Worm (Caenorhabditis elegans): Measurements from ENCODE around the gene ifta-1.

Gene ifta-1

ce11 chrX:5557966-5558365, 5.4 kb upstream of the ifta-1 start, which contains the start of gene C38C5.1:
C38C5.1 (plus strand) TSS chrX:5558055.
- TF ChIP-seq efl-1 (optimal IDR thresholded peaks at IDR 0.05) (no peak), efl-1 (GFP tag; optimal IDR thresholded peaks at IDR 0.05 in 1 of 2) (no peak), dsc-1 (tag; optimal IDR thresholded peaks at IDR 0.05) (peak; percentile 12)

- no peak for TF ChIP-seq vab-15 (tag; optimal IDR thresholded peaks at IDR 0.05)
- no peak for TF ChIP-seq rnt-1 (tag; optimal IDR thresholded peaks at IDR 0.05)
- TF ChIP-seq nhr-12 (tag; optimal IDR thresholded peaks at IDR 0.05) = no peak
- no peak for TF ChIP-seq lin-39 (tag; optimal IDR thresholded peaks at IDR 0.05)
- TF ChIP-seq pax-3 (tag; optimal IDR thresholded peaks at IDR 0.05) = peak; percentile 48
- no peak for TF ChIP-seq C04F5.9 (tag; optimal IDR thresholded peaks at IDR 0.05)
- TF ChIP-seq unc-62 (GFP tag; optimal IDR thresholded peaks at IDR 0.05) = no peak
- no peak for TF ChIP-seq skn-1 (tag; optimal IDR thresholded peaks at IDR 0.05)
- no peak for TF ChIP-seq nhr-90 (tag; optimal IDR thresholded peaks at IDR 0.05; ENCODE audit: poor library complexity)
- TF ChIP-seq nhr-237 (tag; optimal IDR thresholded peaks at IDR 0.05) = no peak
- peak; percentile 41 for TF ChIP-seq egl-13 (tag; optimal IDR thresholded peaks at IDR 0.05)
- no peak for TF ChIP-seq C34B4.2 (tag; optimal IDR thresholded peaks at IDR 0.05)
- TF ChIP-seq dsc-1 (tag; optimal IDR thresholded peaks at IDR 0.05) = peak; percentile 82
- no peak for TF ChIP-seq ama-1 (optimal IDR thresholded peaks at IDR 0.05)
- no peak for TF ChIP-seq ceh-88 (GFP tag; IDR thresholded peaks at IDR 0.05)
- TF ChIP-seq fkh-8 (tag; optimal IDR thresholded peaks at IDR 0.05) = peak; percentile 70
- peak; percentile 67 for TF ChIP-seq sox-4 (tag; optimal IDR thresholded peaks at IDR 0.05)
- no peak for TF ChIP-seq C16A3.4 (tag; optimal IDR thresholded peaks at IDR 0.05)
- no peak for TF ChIP-seq ztf-4 (tag; optimal IDR thresholded peaks at IDR 0.05)
- no peak for TF ChIP-seq xbp-1 (tag; optimal IDR thresholded peaks at IDR 0.05)
- no peak for TF ChIP-seq egl-27 (tag; optimal IDR thresholded peaks at IDR 0.05)
- TF ChIP-seq ceh-8 (GFP tag; optimal IDR thresholded peaks at IDR 0.05) = no peak
- peak; percentile 38 for TF ChIP-seq nhr-71 (tag; optimal IDR thresholded peaks at IDR 0.05)
- no peak for TF ChIP-seq grh-1 (GFP tag; IDR thresholded peaks at IDR 0.05)
- TF ChIP-seq aly-2 (tag; optimal IDR thresholded peaks at IDR 0.05) = no peak
- no peak for TF ChIP-seq snpc-4 (tag; optimal IDR thresholded peaks at IDR 0.05)
- TF ChIP-seq nhr-47 (tag; optimal IDR thresholded peaks at IDR 0.05) = peak; percentile 13
Observed at ce11 chrX:5555055-5555629, 2.6 kb upstream of the ifta-1 start.

ce11 chrX:5547828-5548227, 4.7 kb downstream of the ifta-1 start:
- TF ChIP-seq nhr-19 (GFP tag; conservative IDR thresholded peaks at IDR 0.05) (no peak), fkh-10 (GFP tag; optimal IDR thresholded peaks at IDR 0.05) (no peak), lin-35 (GFP tag; optimal IDR thresholded peaks at IDR 0.05) (no peak)

- TF ChIP-seq rnt-1 (tag; optimal IDR thresholded peaks at IDR 0.05) (no peak), ztf-11 (tag; optimal IDR thresholded peaks at IDR 0.05) (no peak), sox-4 (tag; optimal IDR thresholded peaks at IDR 0.05) (no peak), C16A3.4 (tag; optimal IDR thresholded peaks at IDR 0.05) (no peak)
Observed at ce11 chrX:5543651-5544050, 8.9 kb downstream of the ifta-1 start, which contains the start of gene C54G7.1. C54G7.1 (plus strand) TSS chrX:5543951.

- TF ChIP-seq lin-35 (GFP tag; optimal IDR thresholded peaks at IDR 0.05) = no peak
Observed at ce11 chrX:5538416-5538815, 14.1 kb downstream of the ifta-1 start, which contains the start of gene lgx-1. lgx-1 (minus strand) TSS chrX:5538516.

- peak; percentile 17 for TF ChIP-seq pqm-1 (tag; optimal IDR thresholded peaks at IDR 0.05)
- no peak for TF ChIP-seq mep-1 (tag; optimal IDR thresholded peaks at IDR 0.05)
- no peak for TF ChIP-seq grh-1 (GFP tag; IDR thresholded peaks at IDR 0.05)
- peak; percentile 76 for TF ChIP-seq blmp-1 (tag; optimal IDR thresholded peaks at IDR 0.05)
- TF ChIP-seq nhr-20 (tag; optimal IDR thresholded peaks at IDR 0.05) = peak; percentile 57
- peak in 1 of 2 experiments; percentile 0 for TF ChIP-seq lin-35 (GFP tag; optimal IDR thresholded peaks at IDR 0.05)
- TF ChIP-seq ceh-63 (GFP tag; optimal IDR thresholded peaks at IDR 0.05) = no peak
- no peak for TF ChIP-seq ceh-8 (GFP tag; optimal IDR thresholded peaks at IDR 0.05)
- TF ChIP-seq elt-3 (tag; optimal IDR thresholded peaks at IDR 0.05) = peak in 1 of 6 experiments; percentile 74
- no peak for TF ChIP-seq ceh-82 (tag; optimal IDR thresholded peaks at IDR 0.05)
- TF ChIP-seq dsc-1 (tag; optimal IDR thresholded peaks at IDR 0.05) = no peak
- peak; percentile 53 for TF ChIP-seq elt-2 (tag; optimal IDR thresholded peaks at IDR 0.05)
- no peak for TF ChIP-seq nhr-19 (GFP tag; conservative IDR thresholded peaks at IDR 0.05)
- TF ChIP-seq pax-3 (tag; optimal IDR thresholded peaks at IDR 0.05) = no peak
- no peak for TF ChIP-seq hlh-17 (GFP tag; optimal IDR thresholded peaks at IDR 0.05; ENCODE audit: borderline replicate concordance)
- TF ChIP-seq efl-1 (optimal IDR thresholded peaks at IDR 0.05) = no peak
- TF ChIP-seq efl-1 (GFP tag; optimal IDR thresholded peaks at IDR 0.05 in 1 of 2) = peak in 1 of 2 experiments; percentile 2
Observed at ce11 chrX:5524260-5524659, 28.3 kb downstream of the ifta-1 start.

All from whole organism, L1 larva.